Worm (Caenorhabditis elegans) whole organism, early embryonic: ENCODE data around the gene nhr-123.

ENCODE experiments used
- B0310.2 ChIP-seq: sonication (generic microtip); optimal IDR thresholded peaks from 2 replicates; lab custom pipeline; 2016; ENCODE audit warnings: mild to moderate bottlenecking, missing genetic modification characterization, missing compliant biosample characterization
- F13C5.2 ChIP-seq: sonication (generic microtip); optimal IDR thresholded peaks from 2 replicates; lab custom pipeline; 2017; ENCODE audit warnings: mild to moderate bottlenecking, missing genetic modification characterization, inconsistent platforms, missing compliant biosample characterization
- aly-1 ChIP-seq: sonication (generic microtip); optimal IDR thresholded peaks from 2 replicates; lab custom pipeline; 2016; ENCODE audit warnings: missing genetic modification characterization, missing compliant biosample characterization
- ama-1 ChIP-seq: fragments of 150-350 bp; optimal IDR thresholded peaks from 2 replicates; lab custom pipeline; 2014
- ceh-36 ChIP-seq: sonication (generic microtip); optimal IDR thresholded peaks from 2 replicates; lab custom pipeline; 2016; ENCODE audit warnings: missing genetic modification characterization, inconsistent platforms, missing compliant biosample characterization
- flt-1 ChIP-seq: fragments of 200-800 bp; sonication (Bioruptor generic); IDR thresholded peaks from 2 replicates; pipeline ENCODE4 v1.3.6; 2022; ENCODE audit warnings: missing genetic modification characterization, missing compliant biosample characterization
- hmbx-1 ChIP-seq: sonication (generic microtip); optimal IDR thresholded peaks from 2 replicates; lab custom pipeline; 2016; ENCODE audit warnings: mild to moderate bottlenecking, missing genetic modification characterization, missing compliant biosample characterization
- hnd-1 ChIP-seq: sonication (generic microtip); optimal IDR thresholded peaks from 2 replicates; lab custom pipeline; 2016; ENCODE audit warnings: missing genetic modification characterization, missing compliant biosample characterization
- pes-1 ChIP-seq: fragments of 200-800 bp; sonication (Bioruptor generic); IDR thresholded peaks from 2 replicates; pipeline ENCODE4 v1.3.6; 2022; ENCODE audit warnings: missing genetic modification reagents, missing genetic modification characterization, missing compliant biosample characterization
- scrt-1 ChIP-seq: fragments of 200-800 bp; sonication (Bioruptor generic); IDR thresholded peaks from 2 replicates; pipeline ENCODE4 v1.3.6; 2022; ENCODE audit warnings: missing genetic modification characterization, missing compliant biosample characterization
- sea-1 ChIP-seq: fragments of 200-800 bp; sonication (Bioruptor generic); conservative IDR thresholded peaks from 2 replicates; pipeline ENCODE4 v1.3.6; 2022; ENCODE audit warnings: missing genetic modification characterization, missing compliant biosample characterization
- tbx-11 ChIP-seq: fragments of 200-800 bp; sonication (Bioruptor generic); IDR thresholded peaks from 2 replicates; pipeline ENCODE4 v1.3.6; 2022; ENCODE audit warnings: missing genetic modification characterization, missing compliant biosample characterization
- tbx-37 ChIP-seq: fragments of 200-800 bp; sonication (Bioruptor generic); conservative IDR thresholded peaks from 2 replicates; pipeline ENCODE4 v1.3.6; 2022; ENCODE audit warnings: missing genetic modification reagents, missing genetic modification characterization, missing compliant biosample characterization
- tra-4 ChIP-seq: sonication (generic microtip); optimal IDR thresholded peaks from 2 replicates; lab custom pipeline; 2017; ENCODE audit warnings: missing genetic modification characterization, missing compliant biosample characterization

DNA sequence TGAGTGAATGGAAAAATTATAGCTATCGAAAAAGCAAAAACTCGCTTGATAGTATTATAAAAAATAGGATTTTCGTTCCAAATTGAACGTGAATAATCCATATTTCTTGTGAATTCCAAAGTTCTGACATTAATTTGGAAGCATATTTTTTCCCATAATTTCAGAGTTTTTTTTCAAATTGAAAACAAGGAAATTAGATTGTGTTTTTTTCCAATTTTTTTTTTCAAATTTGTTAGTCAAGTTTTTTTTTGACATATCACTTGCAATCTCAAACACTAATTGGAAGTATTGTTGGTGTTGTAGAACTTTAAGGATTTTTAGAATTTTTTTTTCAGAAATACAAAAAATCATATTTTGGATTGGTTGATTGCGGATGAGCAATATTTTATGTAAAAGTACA lies 4.7 kb upstream of the nhr-123 start, which contains the start of gene srh-34:
- no peak for TF ChIP-seq ama-1 (lab: Kevin White, UChicago)
- TF ChIP-seq ceh-36 (tag; lab: Kevin White, UChicago) = no peak
- no peak for TF ChIP-seq sea-1 (GFP tag; lab: Robert Waterston, UW)
- TF ChIP-seq scrt-1 = no peak
- no peak for TF ChIP-seq F13C5.2 (tag; lab: Kevin White, UChicago)
- no peak for TF ChIP-seq tra-4 (tag; lab: Kevin White, UChicago)
- no peak for TF ChIP-seq pes-1
- TF ChIP-seq hnd-1 (tag; lab: Kevin White, UChicago) = no peak
- no peak for TF ChIP-seq B0310.2
- no peak for TF ChIP-seq hmbx-1 (tag; lab: Kevin White, UChicago)
- TF ChIP-seq flt-1 (GFP tag; lab: Robert Waterston, UW) = no peak
- no peak for TF ChIP-seq aly-1 (tag; lab: Kevin White, UChicago)
- no peak for TF ChIP-seq tbx-37
- no peak for TF ChIP-seq tbx-11 (GFP tag; lab: Robert Waterston, UW)
